Worm (Caenorhabditis elegans) whole organism, L1 larva: ENCODE results near the gene sftb-2.

Source experiments
- C04F5.9 ChIP-seq: sonication (generic microtip); optimal IDR thresholded peaks from 2 replicates; lab custom pipeline; 2016; ENCODE audit warnings: missing genetic modification characterization, missing compliant biosample characterization
- aha-1 ChIP-seq: fragments of 150-350 bp; optimal IDR thresholded peaks from 2 replicates; lab custom pipeline; 2014; ENCODE audit warnings: missing biosample characterization, missing genetic modification characterization
- ceh-90 ChIP-seq: sonication (generic microtip); optimal IDR thresholded peaks from 2 replicates; lab custom pipeline; 2016; ENCODE audit warnings: missing genetic modification characterization, missing compliant biosample characterization
- ces-1 ChIP-seq: fragments of 150-350 bp; optimal IDR thresholded peaks from 2 replicates; lab custom pipeline; 2014; ENCODE audit warnings: missing biosample characterization, missing genetic modification reagents, missing genetic modification characterization
- efl-1 ChIP-seq, 4 experiments: fragments of 150-350 bp; optimal IDR thresholded peaks in 3 of 4; peaks in 1 of 4; 1 replicate in 1 of 4; 2 replicates in 3 of 4; lab custom pipeline; 2014; ENCODE audit warnings: missing biosample characterization in 2 of 4, missing genetic modification characterization in 2 of 4, missing genetic modification reagents in 2 of 4
- elt-2 ChIP-seq: sonication (generic microtip); optimal IDR thresholded peaks from 2 replicates; lab custom pipeline; 2016; ENCODE audit warnings: missing genetic modification characterization, mild to moderate bottlenecking, inconsistent platforms, missing compliant biosample characterization, missing genetic modification reagents
- fkh-4 ChIP-seq: sonication (generic microtip); optimal IDR thresholded peaks from 2 replicates; lab custom pipeline; 2016; ENCODE audit warnings: missing compliant biosample characterization, missing genetic modification characterization, borderline replicate concordance
- lsy-2 ChIP-seq, 2 experiments: fragments of 150-350 bp; optimal IDR thresholded peaks; 2 replicates each; lab custom pipeline; 2014; ENCODE audit warnings: missing biosample characterization in 2 of 2, missing genetic modification characterization in 2 of 2
- nhr-11 ChIP-seq: fragments of 150-350 bp; optimal IDR thresholded peaks from 2 replicates; lab custom pipeline; 2014; ENCODE audit warnings: missing biosample characterization, missing genetic modification characterization
- nhr-76 ChIP-seq: sonication (generic microtip); optimal IDR thresholded peaks from 2 replicates; lab custom pipeline; 2017; ENCODE audit warnings: missing biosample characterization, missing genetic modification characterization
- nhr-77 ChIP-seq: fragments of 150-350 bp; optimal IDR thresholded peaks from 2 replicates; lab custom pipeline; 2014; ENCODE audit warnings: missing biosample characterization, missing genetic modification characterization
- nhr-85 ChIP-seq: sonication (generic microtip); peaks from one replicate; lab custom pipeline; 2016; ENCODE audit warnings: missing genetic modification characterization, inconsistent platforms, missing compliant biosample characterization
- sox-4 ChIP-seq: sonication (generic microtip); optimal IDR thresholded peaks from 2 replicates; lab custom pipeline; 2016; ENCODE audit warnings: missing genetic modification characterization, missing compliant biosample characterization
- ztf-11 ChIP-seq, 2 experiments: sonication (generic microtip); optimal IDR thresholded peaks; 2 replicates each; lab custom pipeline; 2016 to 2017; ENCODE audit warnings: missing genetic modification characterization in 2 of 2, missing biosample characterization in 1 of 2, missing compliant biosample characterization in 1 of 2

DNA sequence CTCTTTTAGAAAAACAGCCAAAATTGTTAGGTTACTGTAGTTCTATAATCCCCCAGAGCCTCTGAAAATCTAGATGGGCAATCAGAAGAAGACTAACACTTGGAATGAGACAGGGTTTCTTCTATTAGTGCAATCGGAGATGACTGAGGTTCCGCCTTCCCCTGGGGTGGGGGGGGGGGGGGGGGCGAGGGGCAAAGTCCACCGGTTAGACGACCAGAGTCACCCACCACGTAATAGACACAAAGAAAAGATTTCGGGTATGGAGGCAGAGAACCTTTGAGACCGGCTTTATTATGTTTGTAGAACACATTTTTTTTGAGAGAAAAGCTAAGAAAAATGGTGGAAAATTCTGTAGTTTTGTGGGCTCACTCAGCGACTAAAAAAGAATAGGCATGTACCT is 24.1 kb downstream of the sftb-2 start:
- TF ChIP-seq nhr-85 (tag; lab: Kevin White, UChicago), result no peak
- no peak for TF ChIP-seq nhr-11 (tag; lab: Kevin White, UChicago)
- TF ChIP-seq ces-1 (GFP tag; lab: Kevin White, UChicago), result no peak
- no peak for TF ChIP-seq nhr-77 (tag; lab: Kevin White, UChicago)
- no peak for TF ChIP-seq elt-2 (tag; lab: Kevin White, UChicago)
- TF ChIP-seq sox-4 (tag; lab: Kevin White, UChicago), result no peak
- TF ChIP-seq ceh-90 (tag; lab: Kevin White, UChicago), result no peak
- no peak for TF ChIP-seq ztf-11 (tag; optimal IDR thresholded peaks at IDR 0.05; lab: Kevin White, UChicago)
- no peak for TF ChIP-seq C04F5.9
- no peak for TF ChIP-seq nhr-76 (tag; lab: Kevin White, UChicago)
- TF ChIP-seq fkh-4 (tag; lab: Kevin White, UChicago), result no peak
- no peak for TF ChIP-seq efl-1 (optimal IDR thresholded peaks at IDR 0.05; lab: Kevin White, UChicago)
- TF ChIP-seq efl-1 (GFP tag; optimal IDR thresholded peaks at IDR 0.05 in 1 of 2; lab: Kevin White, UChicago), result no peak
- no peak for TF ChIP-seq lsy-2 (tag; optimal IDR thresholded peaks at IDR 0.05; lab: Kevin White, UChicago)
- no peak for TF ChIP-seq aha-1
